Fruit fly (Drosophila melanogaster) whole organism, wandering third instar larva: Measurements from ENCODE around the gene dpr19.
A peak's percentile ranks its signal among the peaks of the same experiment; 100 is the strongest.

ENCODE experiments used
- Abd-B ChIP-seq: fragments of >200 bp; optimal IDR thresholded peaks from 2 replicates; lab custom pipeline; 2017; ENCODE audit warnings: missing biosample characterization, missing genetic modification characterization
- CG32264 ChIP-seq: fragments of 200-800 bp; sonication (Bioruptor generic); optimal IDR thresholded peaks from 2 replicates; lab custom pipeline; 2016; ENCODE audit warnings: missing biosample characterization, missing genetic modification characterization
- CG9705 ChIP-seq: fragments of 200-800 bp; sonication (Bioruptor generic); optimal IDR thresholded peaks from 2 replicates; lab custom pipeline; 2018; ENCODE audit warnings: missing biosample characterization, mild to moderate bottlenecking, missing genetic modification characterization
- CrebA ChIP-seq: fragments of 200-800 bp; sonication (Bioruptor generic); optimal IDR thresholded peaks from 2 replicates; lab custom pipeline; 2016; ENCODE audit warnings: missing biosample characterization, mild to moderate bottlenecking, missing genetic modification characterization, borderline replicate concordance
- Dfd ChIP-seq: fragments of >200 bp; optimal IDR thresholded peaks from 2 replicates; lab custom pipeline; 2017; ENCODE audit warnings: missing biosample characterization, missing genetic modification characterization
- Dif ChIP-seq: fragments of 200-275, 200-300 bp; sonication (Bioruptor generic); optimal IDR thresholded peaks from 2 replicates; lab custom pipeline; 2018; ENCODE audit warnings: missing biosample characterization, missing genetic modification characterization; ENCODE audit not compliant: partially characterized antibody
- GATAd ChIP-seq: sonication (Bioruptor generic); optimal IDR thresholded peaks from 2 replicates; lab custom pipeline; 2016; ENCODE audit warnings: missing biosample characterization, missing genetic modification characterization
- HLH106 ChIP-seq: fragments of 200-800 bp; optimal IDR thresholded peaks from 3 replicates; lab custom pipeline; 2019; ENCODE audit warnings: missing biosample characterization, mild to moderate bottlenecking, missing genetic modification characterization, moderate library complexity
- Hnf4 ChIP-seq: fragments of 200-800 bp; sonication (Bioruptor generic); optimal IDR thresholded peaks from 2 replicates; lab custom pipeline; 2016; ENCODE audit warnings: missing biosample characterization, mild to moderate bottlenecking, missing genetic modification characterization
- Hr78 ChIP-seq: fragments of >200 bp; optimal IDR thresholded peaks from 2 replicates; lab custom pipeline; 2017; ENCODE audit warnings: missing biosample characterization, missing genetic modification characterization
- Hr83 ChIP-seq: fragments of 200-300 bp; sonication (Bioruptor generic); optimal IDR thresholded peaks from 2 replicates; lab custom pipeline; 2016; ENCODE audit warnings: missing biosample characterization, mild to moderate bottlenecking, missing genetic modification characterization, moderate library complexity; ENCODE audit not compliant: poor library complexity, severe bottlenecking
- Jra ChIP-seq: sonication (Bioruptor generic); optimal IDR thresholded peaks from 2 replicates; lab custom pipeline; 2016; ENCODE audit warnings: missing biosample characterization, missing genetic modification characterization
- Mio ChIP-seq: sonication (Bioruptor generic); optimal IDR thresholded peaks from 2 replicates; lab custom pipeline; 2016; ENCODE audit warnings: missing biosample characterization, missing genetic modification characterization
- Myc ChIP-seq: fragments of >200 bp; optimal IDR thresholded peaks from 2 replicates; lab custom pipeline; 2017
- OdsH ChIP-seq: fragments of 200-800 bp; sonication (Bioruptor generic); optimal IDR thresholded peaks from 2 replicates; lab custom pipeline; 2016; ENCODE audit warnings: missing biosample characterization, mild to moderate bottlenecking, missing genetic modification characterization
- Rel ChIP-seq, 2 experiments: fragments of 200-800 bp; sonication (Bioruptor generic) in 1 of 2; optimal IDR thresholded peaks; 2 replicates in 1 of 2; 3 replicates in 1 of 2; lab custom pipeline; 2016 to 2019; ENCODE audit warnings: mild to moderate bottlenecking in 2 of 2, missing biosample characterization in 2 of 2, missing genetic modification characterization in 2 of 2, moderate library complexity in 1 of 2
- Sp1 ChIP-seq: fragments of 200-800 bp; sonication (Bioruptor generic); optimal IDR thresholded peaks from 3 replicates; lab custom pipeline; 2019; ENCODE audit warnings: missing biosample characterization, mild to moderate bottlenecking, missing genetic modification characterization, moderate library complexity
- Vsx2 ChIP-seq: fragments of 200-300, 225-300 bp; sonication (Bioruptor generic); optimal IDR thresholded peaks from 2 replicates; lab custom pipeline; 2018; ENCODE audit warnings: missing biosample characterization, missing genetic modification characterization; ENCODE audit not compliant: partially characterized antibody
- br ChIP-seq: fragments of 200-800 bp; sonication (Bioruptor generic); optimal IDR thresholded peaks from 2 replicates; lab custom pipeline; 2016; ENCODE audit warnings: missing biosample characterization, missing genetic modification characterization
- brk ChIP-seq: fragments of 200-800 bp; sonication (Bioruptor generic); optimal IDR thresholded peaks from 2 replicates; lab custom pipeline; 2016; ENCODE audit warnings: missing biosample characterization, mild to moderate bottlenecking, missing genetic modification characterization
- dl ChIP-seq, 2 experiments: fragments of 175-275, 200-275 bp in 1 of 2; fragments of 200-275 bp in 1 of 2; sonication (Bioruptor generic); optimal IDR thresholded peaks; lab custom pipeline; 2018; ENCODE audit warnings: mild to moderate bottlenecking in 2 of 2, missing biosample characterization in 2 of 2, missing genetic modification characterization in 2 of 2, moderate library complexity in 2 of 2; ENCODE audit not compliant: partially characterized antibody in 2 of 2, insufficient read depth in 1 of 2
- dsf ChIP-seq: sonication (Bioruptor generic); optimal IDR thresholded peaks from 2 replicates; lab custom pipeline; 2016; ENCODE audit warnings: missing biosample characterization, missing genetic modification characterization, borderline replicate concordance
- ey ChIP-seq: fragments of 200-800 bp; sonication (Bioruptor generic); optimal IDR thresholded peaks from 2 replicates; lab custom pipeline; 2016; ENCODE audit warnings: missing biosample characterization, missing genetic modification characterization
- foxo ChIP-seq, 2 experiments: fragments of 200-800 bp; sonication (Bioruptor generic); optimal IDR thresholded peaks; 2 replicates in 1 of 2; 3 replicates in 1 of 2; lab custom pipeline; 2016 to 2017; ENCODE audit warnings: missing biosample characterization in 2 of 2, missing genetic modification characterization in 2 of 2
- fru ChIP-seq: fragments of 200-800 bp; sonication (Bioruptor generic); optimal IDR thresholded peaks from 3 replicates; lab custom pipeline; 2016; ENCODE audit warnings: missing biosample characterization, mild to moderate bottlenecking, missing genetic modification characterization
- h ChIP-seq: fragments of 200-800 bp; sonication (Bioruptor generic); optimal IDR thresholded peaks from 3 replicates; lab custom pipeline; 2016; ENCODE audit warnings: missing biosample characterization, mild to moderate bottlenecking, missing genetic modification characterization
- jim ChIP-seq: fragments of 175-275, 200-325 bp; sonication (Bioruptor generic); optimal IDR thresholded peaks from 2 replicates; lab custom pipeline; 2016; ENCODE audit warnings: missing biosample characterization, mild to moderate bottlenecking, missing genetic modification characterization
- lola ChIP-seq: fragments of >200 bp; optimal IDR thresholded peaks from 2 replicates; lab custom pipeline; 2017; ENCODE audit warnings: missing biosample characterization, missing genetic modification characterization
- pan ChIP-seq: fragments of >200 bp; optimal IDR thresholded peaks from 2 replicates; lab custom pipeline; 2017
- psq ChIP-seq: fragments of 200-800 bp; sonication (Bioruptor generic); optimal IDR thresholded peaks from 3 replicates; lab custom pipeline; 2017; ENCODE audit warnings: missing biosample characterization, mild to moderate bottlenecking, missing genetic modification characterization, moderate library complexity
- rgr ChIP-seq: fragments of 200-800 bp; sonication (Bioruptor generic); optimal IDR thresholded peaks from 3 replicates; lab custom pipeline; 2016; ENCODE audit warnings: missing biosample characterization, mild to moderate bottlenecking, missing genetic modification characterization
- sage ChIP-seq: fragments of 200-800 bp; sonication (Bioruptor generic); optimal IDR thresholded peaks from 2 replicates; lab custom pipeline; 2016; ENCODE audit warnings: missing biosample characterization, mild to moderate bottlenecking, missing genetic modification characterization
- sv ChIP-seq: fragments of 200-800 bp; sonication (Bioruptor generic); optimal IDR thresholded peaks from 3 replicates; lab custom pipeline; 2016; ENCODE audit warnings: missing biosample characterization, missing genetic modification characterization
- tai ChIP-seq: sonication (Bioruptor generic); optimal IDR thresholded peaks from 2 replicates; lab custom pipeline; 2016; ENCODE audit warnings: missing biosample characterization, missing genetic modification characterization
- woc ChIP-seq: sonication (Bioruptor generic); optimal IDR thresholded peaks from 2 replicates; lab custom pipeline; 2016; ENCODE audit warnings: missing biosample characterization, mild to moderate bottlenecking, missing genetic modification characterization

Gene dpr19

dm6 chr2L:10376276-10376675, 308 bp downstream of the dpr19 start:
- TF ChIP-seq tai: no peak
- TF ChIP-seq br: no peak
- no peak for TF ChIP-seq Myc (lab: Kevin White, UChicago)
- no peak for TF ChIP-seq CrebA (GFP tag; lab: Kevin White, UChicago)
- TF ChIP-seq Hnf4 (GFP tag; lab: Kevin White, UChicago): no peak
- no peak for TF ChIP-seq HLH106 (tag; lab: Kevin White, UChicago)
- no peak for TF ChIP-seq jim (GFP tag; lab: Kevin White, UChicago)
- TF ChIP-seq Rel (GFP tag; optimal IDR thresholded peaks at IDR 0.05; lab: Kevin White, UChicago): no peak
- TF ChIP-seq Rel (tag; optimal IDR thresholded peaks at IDR 0.05; lab: Kevin White, UChicago): no peak
- TF ChIP-seq CG9705: no peak
- TF ChIP-seq ey (GFP tag; lab: Kevin White, UChicago): no peak
- TF ChIP-seq OdsH (GFP tag; lab: Kevin White, UChicago): no peak
- no peak for TF ChIP-seq brk (GFP tag; lab: Kevin White, UChicago)
- no peak for TF ChIP-seq woc (GFP tag; lab: Kevin White, UChicago)
- TF ChIP-seq, all 38 proteins: peak for 0

dm6 chr2L:10378631-10379030, 2.7 kb downstream of the dpr19 start:
- TF ChIP-seq dsf (GFP tag; lab: Kevin White, UChicago) (no peak), Jra (GFP tag; lab: Kevin White, UChicago) (no peak), Rel (GFP tag; optimal IDR thresholded peaks at IDR 0.05; lab: Kevin White, UChicago) (no peak), Rel (tag; optimal IDR thresholded peaks at IDR 0.05; lab: Kevin White, UChicago) (no peak), pan (lab: Kevin White, UChicago) (no peak), brk (GFP tag; lab: Kevin White, UChicago) (no peak), Mio (GFP tag; lab: Kevin White, UChicago) (no peak), Hr83 (GFP tag; lab: Kevin White, UChicago) (no peak), Sp1 (GFP tag; lab: Kevin White, UChicago) (no peak), Hnf4 (GFP tag; lab: Kevin White, UChicago) (no peak), CrebA (GFP tag; lab: Kevin White, UChicago) (no peak), sv (no peak), lola (no peak), Dfd (GFP tag; lab: Kevin White, UChicago) (no peak), dl (GFP tag; optimal IDR thresholded peaks at IDR 0.05; lab: Kevin White, UChicago; ENCODE audit: insufficient read depth in 1 of 2, partially characterized antibody in 2 of 2) (no peak), Abd-B (GFP tag; lab: Kevin White, UChicago) (no peak)

- no peak for TF ChIP-seq Rel (GFP tag; optimal IDR thresholded peaks at IDR 0.05; lab: Kevin White, UChicago)
- TF ChIP-seq Rel (tag; optimal IDR thresholded peaks at IDR 0.05; lab: Kevin White, UChicago): peak; percentile 1
- no peak for TF ChIP-seq lola
Measured at dm6 chr2L:10379865-10380264, 3.9 kb downstream of the dpr19 start, which contains the start of gene gny. gny (plus strand) TSS chr2L:10380103.

dm6 chr2L:10381890-10382450, 6.0 kb downstream of the dpr19 start, which contains the start of gene CG5096:
CG5096 (plus strand) TSS chr2L:10382263.
- no peak for TF ChIP-seq CrebA (GFP tag; lab: Kevin White, UChicago)
- peak; percentile 31 for TF ChIP-seq Jra (GFP tag; lab: Kevin White, UChicago)
- peak; percentile 80 for TF ChIP-seq Sp1 (GFP tag; lab: Kevin White, UChicago)
- TF ChIP-seq dl (GFP tag; optimal IDR thresholded peaks at IDR 0.05; lab: Kevin White, UChicago; ENCODE audit: insufficient read depth in 1 of 2, partially characterized antibody in 2 of 2): no peak
- TF ChIP-seq ey (GFP tag; lab: Kevin White, UChicago): peak; percentile 80
- no peak for TF ChIP-seq Hr78 (GFP tag; lab: Kevin White, UChicago)
- TF ChIP-seq brk (GFP tag; lab: Kevin White, UChicago): peak; percentile 69
- TF ChIP-seq dsf (GFP tag; lab: Kevin White, UChicago): peak; percentile 4
- peak; percentile 33 for TF ChIP-seq CG32264 (GFP tag; lab: Kevin White, UChicago)
- peak; percentile 67 for TF ChIP-seq Hnf4 (GFP tag; lab: Kevin White, UChicago)
- no peak for TF ChIP-seq lola
- TF ChIP-seq sv: peak; percentile 77
- peak; percentile 85 for TF ChIP-seq rgr (GFP tag; lab: Kevin White, UChicago)
- TF ChIP-seq woc (GFP tag; lab: Kevin White, UChicago): peak; percentile 56
- TF ChIP-seq OdsH (GFP tag; lab: Kevin White, UChicago): peak; percentile 84
- no peak for TF ChIP-seq Dif (GFP tag; lab: Kevin White, UChicago)
- TF ChIP-seq fru: peak; percentile 90
- TF ChIP-seq Dfd (GFP tag; lab: Kevin White, UChicago): no peak
- peak; percentile 74 for TF ChIP-seq HLH106 (tag; lab: Kevin White, UChicago)
- TF ChIP-seq h (GFP tag; lab: Kevin White, UChicago): peak; percentile 91
- peak; percentile 38 for TF ChIP-seq sage (GFP tag; lab: Kevin White, UChicago)
- TF ChIP-seq Abd-B (GFP tag; lab: Kevin White, UChicago): no peak
- TF ChIP-seq psq: peak; percentile 59
- TF ChIP-seq foxo (GFP tag; optimal IDR thresholded peaks at IDR 0.05; lab: Kevin White, UChicago): peak; percentile 49 to 87
- no peak for TF ChIP-seq Hr83 (GFP tag; lab: Kevin White, UChicago)
- no peak for TF ChIP-seq br
- no peak for TF ChIP-seq GATAd (GFP tag; lab: Kevin White, UChicago)
- no peak for TF ChIP-seq Rel (GFP tag; optimal IDR thresholded peaks at IDR 0.05; lab: Kevin White, UChicago)
- peak; percentile 96 for TF ChIP-seq Rel (tag; optimal IDR thresholded peaks at IDR 0.05; lab: Kevin White, UChicago)
- TF ChIP-seq tai: peak; percentile 11
- no peak for TF ChIP-seq Vsx2 (GFP tag; lab: Kevin White, UChicago)
